Worm (Caenorhabditis elegans) whole organism, L1 larva: ENCODE data around the gene mrpl-55.

ENCODE experiments used
- ama-1 ChIP-seq: fragments of 150-350 bp; optimal IDR thresholded peaks from 2 replicates; lab custom pipeline; 2014
- ceh-88 ChIP-seq: fragments of 200-800 bp; sonication (Bioruptor generic); IDR thresholded peaks from 2 replicates; pipeline ENCODE4 v1.3.6; 2022; ENCODE audit warnings: missing genetic modification characterization, missing compliant biosample characterization
- elt-2 ChIP-seq: sonication (generic microtip); optimal IDR thresholded peaks from 2 replicates; lab custom pipeline; 2016; ENCODE audit warnings: missing genetic modification characterization, mild to moderate bottlenecking, inconsistent platforms, missing compliant biosample characterization, missing genetic modification reagents
- elt-3 ChIP-seq, 6 experiments: fragments of 150-350 bp in 1 of 6; sonication (generic microtip); optimal IDR thresholded peaks; 2 replicates each; lab custom pipeline; 2017 to 2018; ENCODE audit warnings: missing biosample characterization in 6 of 6, missing genetic modification characterization in 6 of 6, inconsistent platforms in 1 of 6
- fos-1 ChIP-seq: fragments of 150-350 bp; optimal IDR thresholded peaks from 2 replicates; lab custom pipeline; 2014; ENCODE audit warnings: missing biosample characterization, missing genetic modification characterization
- lin-13 ChIP-seq: fragments of 150-350 bp; optimal IDR thresholded peaks from 2 replicates; lab custom pipeline; 2014; ENCODE audit warnings: missing biosample characterization, missing genetic modification reagents, missing genetic modification characterization
- lin-39 ChIP-seq: fragments of 150-350 bp; optimal IDR thresholded peaks from 2 replicates; lab custom pipeline; 2014; ENCODE audit warnings: missing biosample characterization, missing genetic modification reagents, missing genetic modification characterization
- nhr-237 ChIP-seq: fragments of 150-350 bp; optimal IDR thresholded peaks from 2 replicates; lab custom pipeline; 2014; ENCODE audit warnings: missing biosample characterization, missing genetic modification characterization
- nhr-28 ChIP-seq: fragments of 150-350 bp; optimal IDR thresholded peaks from 2 replicates; lab custom pipeline; 2014; ENCODE audit warnings: missing biosample characterization, missing genetic modification characterization
- nhr-77 ChIP-seq: fragments of 150-350 bp; optimal IDR thresholded peaks from 2 replicates; lab custom pipeline; 2014; ENCODE audit warnings: missing biosample characterization, missing genetic modification characterization
- pqm-1 ChIP-seq: sonication (generic microtip); optimal IDR thresholded peaks from 3 replicates; lab custom pipeline; 2017; ENCODE audit warnings: missing biosample characterization, missing genetic modification characterization
- skn-1 ChIP-seq: fragments of 150-350 bp; optimal IDR thresholded peaks from 2 replicates; lab custom pipeline; 2014; ENCODE audit warnings: missing biosample characterization, missing genetic modification characterization
- unc-130 ChIP-seq: fragments of 150-350 bp; optimal IDR thresholded peaks from 2 replicates; lab custom pipeline; 2017; ENCODE audit warnings: missing biosample characterization, missing genetic modification characterization, inconsistent platforms
- ztf-4 ChIP-seq: fragments of 150-350 bp; optimal IDR thresholded peaks from 2 replicates; lab custom pipeline; 2014; ENCODE audit warnings: missing biosample characterization, missing genetic modification characterization

DNA sequence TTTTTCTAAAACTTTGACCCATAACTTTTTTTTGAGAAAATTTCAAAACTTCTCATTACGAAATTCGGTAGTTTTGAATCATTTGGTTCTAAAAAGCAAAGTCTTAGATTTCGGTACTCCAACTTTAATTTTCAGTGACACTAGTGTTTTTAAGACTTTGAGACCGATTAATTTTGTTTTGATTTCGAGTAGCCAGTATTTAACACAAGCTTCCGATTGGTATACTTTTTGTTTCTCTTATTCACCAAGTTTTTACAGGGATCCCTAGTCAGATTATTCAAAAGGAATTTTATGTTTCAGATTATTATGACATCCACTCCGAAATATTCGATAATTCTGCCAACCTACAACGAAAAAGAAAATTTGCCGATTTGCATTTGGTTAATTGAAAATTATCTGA lies 1.6 kb downstream of the mrpl-55 start, which contains the start of gene dpm-1:
- no peak for TF ChIP-seq nhr-237 (tag; lab: Kevin White, UChicago)
- TF ChIP-seq unc-130 (tag; lab: Kevin White, UChicago) = no peak
- no peak for TF ChIP-seq ztf-4 (tag; lab: Kevin White, UChicago)
- TF ChIP-seq lin-13 (GFP tag; lab: Kevin White, UChicago) = no peak
- TF ChIP-seq elt-3 (tag; optimal IDR thresholded peaks at IDR 0.05; lab: Kevin White, UChicago) = no peak
- TF ChIP-seq nhr-77 = no peak
- TF ChIP-seq ceh-88 (GFP tag; lab: Robert Waterston, UW) = no peak
- no peak for TF ChIP-seq lin-39 (tag; lab: Kevin White, UChicago)
- TF ChIP-seq pqm-1 (tag; lab: Kevin White, UChicago) = no peak
- no peak for TF ChIP-seq fos-1 (tag; lab: Kevin White, UChicago)
- no peak for TF ChIP-seq nhr-28 (tag; lab: Kevin White, UChicago)
- no peak for TF ChIP-seq ama-1 (lab: Kevin White, UChicago)
- no peak for TF ChIP-seq elt-2 (tag; lab: Kevin White, UChicago)
- TF ChIP-seq skn-1 = no peak
